Fruit fly (Drosophila melanogaster) whole organism: Measurements from ENCODE around the gene CG13616.

ENCODE experiments used
- CG8478 ChIP-seq: fragments of >200 bp; optimal IDR thresholded peaks from 2 replicates; lab custom pipeline; 2018; ENCODE audit warnings: inconsistent platforms
- EcR ChIP-seq, 2 experiments: fragments of >200 bp; optimal IDR thresholded peaks; 2 replicates each; lab custom pipeline; 2017; ENCODE audit warnings: missing biosample characterization in 2 of 2, missing genetic modification characterization in 2 of 2, missing genetic modification reagents in 2 of 2
- pan ChIP-seq: fragments of >200 bp; optimal IDR thresholded peaks from 2 replicates; lab custom pipeline; 2017
- usp ChIP-seq: fragments of >200 bp; optimal IDR thresholded peaks from 2 replicates; lab custom pipeline; 2017; ENCODE audit warnings: missing biosample characterization, missing genetic modification characterization, mixed read lengths

DNA sequence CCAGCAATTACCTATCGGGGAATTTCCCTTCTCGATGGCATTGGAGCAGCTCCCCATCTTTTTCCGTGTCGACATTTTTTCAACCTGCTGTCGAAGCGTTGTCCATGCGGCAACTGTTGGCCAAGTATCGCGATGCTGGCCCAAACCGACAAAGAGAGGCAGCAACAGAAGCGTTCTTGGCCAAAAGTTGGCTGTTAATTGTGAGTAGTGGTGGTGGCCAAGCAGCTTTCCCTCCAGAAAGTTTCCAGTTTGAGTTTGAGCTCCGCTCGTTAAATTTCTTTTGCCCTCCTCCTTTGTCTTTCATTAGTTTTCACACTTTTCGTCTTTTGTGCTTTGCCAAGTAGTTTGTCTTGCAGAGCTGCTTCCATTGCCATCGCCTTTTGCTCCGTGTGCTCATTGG lies 20.0 kb upstream of the CG13616 start, which contains the start of gene CG17782:
- TF ChIP-seq pan (lab: Kevin White, UChicago) (no peak), usp (GFP tag; lab: Kevin White, UChicago) (no peak), EcR (GFP tag; optimal IDR thresholded peaks at IDR 0.05; lab: Kevin White, UChicago) (no peak), CG8478 (lab: Kevin White, UChicago) (no peak)
